Fruit fly (Drosophila melanogaster): ENCODE measurements around the gene cdi.

dm6 chr3R:19103189-19103588 is 9.1 kb upstream of the cdi start:
- TF ChIP-seq CTCF (optimal IDR thresholded peaks at IDR 0.05) (peak; percentile 63 to 66), CG8478 (optimal IDR thresholded peaks at IDR 0.05) (no peak)
